Fruit fly (Drosophila melanogaster): Measurements from ENCODE around the gene Alg1.
A peak's percentile ranks its signal among the peaks of the same experiment; 100 is the strongest.

Alg1 gene

dm6 chr3R:17781371-17781770, 29.6 kb downstream of the Alg1 start (continued):
- TF ChIP-seq disco-r (GFP tag; optimal IDR thresholded peaks at IDR 0.05) (peak; percentile 74), CG9609 (GFP tag; optimal IDR thresholded peaks at IDR 0.05) (peak; percentile 68), CG15696 (tag; optimal IDR thresholded peaks at IDR 0.05) (peak; percentile 43), hb (GFP tag; IDR thresholded peaks at IDR 0.05; ENCODE audit: partially characterized antibody) (no peak), sens (GFP tag) (peak; percentile 97), Hr78 (GFP tag; optimal IDR thresholded peaks at IDR 0.05) (peak in 1 of 2 experiments; percentile 22), ato (GFP tag; IDR thresholded peaks at IDR 0.05; ENCODE audit: partially characterized antibody) (no peak), CG18262 (tag; optimal IDR thresholded peaks at IDR 0.05) (peak; percentile 87)

dm6 chr3R:17776952-17777407, 34.0 kb downstream of the Alg1 start:
- TF ChIP-seq CG17186 (GFP tag; optimal IDR thresholded peaks at IDR 0.05): no peak
- TF ChIP-seq tap (tag; optimal IDR thresholded peaks at IDR 0.05): no peak
- TF ChIP-seq abd-A (tag; optimal IDR thresholded peaks at IDR 0.05): no peak
- peak; percentile 9 for TF ChIP-seq Hsf (GFP tag; optimal IDR thresholded peaks at IDR 0.05)
- no peak for TF ChIP-seq Gsc (GFP tag; IDR thresholded peaks at IDR 0.05)
- no peak for TF ChIP-seq CG34422 (GFP tag; IDR thresholded peaks at IDR 0.05)
- TF ChIP-seq pan (optimal IDR thresholded peaks at IDR 0.05): no peak
- peak in 1 of 2 experiments; percentile 63 for TF ChIP-seq pan (GFP tag; optimal IDR thresholded peaks at IDR 0.05 in 1 of 2, IDR thresholded peaks at IDR 0.05 in 1 of 2)
- TF ChIP-seq vfl (GFP tag; optimal IDR thresholded peaks at IDR 0.05): no peak
- TF ChIP-seq CG15479 (GFP tag; optimal IDR thresholded peaks at IDR 0.05): no peak
- TF ChIP-seq Deaf1 (tag; optimal IDR thresholded peaks at IDR 0.05): no peak
- TF ChIP-seq Adf1 (GFP tag; IDR thresholded peaks at IDR 0.05): peak; percentile 88
- TF ChIP-seq luna (GFP tag; optimal IDR thresholded peaks at IDR 0.05): no peak
- TF ChIP-seq dpn (GFP tag; optimal IDR thresholded peaks at IDR 0.05): peak; percentile 44 to 54
- TF ChIP-seq mam (GFP tag; optimal IDR thresholded peaks at IDR 0.05): peak; percentile 36
- TF ChIP-seq bcd (GFP tag; optimal IDR thresholded peaks at IDR 0.05): peak; percentile 10
- 0 out of 2 replicates have a peak, but pooled peaks have one; percentile 12 for TF ChIP-seq esg (GFP tag; conservative IDR thresholded peaks at IDR 0.05)
- TF ChIP-seq slbo (GFP tag; IDR thresholded peaks at IDR 0.05): peak; percentile 48; the same call in 1 of the 2 replicates
- TF ChIP-seq Rfx (GFP tag; IDR thresholded peaks at IDR 0.05): peak; percentile 41; the same call in 1 of the 2 replicates
- no peak for TF ChIP-seq Ets97D (GFP tag; optimal IDR thresholded peaks at IDR 0.05)
- TF ChIP-seq sens (GFP tag): peak; percentile 33
- no peak for TF ChIP-seq pita (GFP tag; optimal IDR thresholded peaks at IDR 0.05)
- peak; percentile 40 for TF ChIP-seq Sox102F (GFP tag; optimal IDR thresholded peaks at IDR 0.05)
- no peak for TF ChIP-seq hth (optimal IDR thresholded peaks at IDR 0.05)
- TF ChIP-seq CG16779 (GFP tag; IDR thresholded peaks at IDR 0.05): no peak
- peak; percentile 29 for TF ChIP-seq CG7839 (tag; optimal IDR thresholded peaks at IDR 0.05)
- TF ChIP-seq CG18476 (GFP tag; optimal IDR thresholded peaks at IDR 0.05): peak; percentile 9
- no peak for TF ChIP-seq ato (GFP tag; IDR thresholded peaks at IDR 0.05; ENCODE audit: partially characterized antibody)
- peak; percentile 16 for TF ChIP-seq NK7.1 (GFP tag; optimal IDR thresholded peaks at IDR 0.05)
- no peak for TF ChIP-seq B-H2 (GFP tag; optimal IDR thresholded peaks at IDR 0.05)
- no peak for TF ChIP-seq CG18011 (GFP tag; optimal IDR thresholded peaks at IDR 0.05)
- no peak for TF ChIP-seq CHES-1-like (GFP tag; optimal IDR thresholded peaks at IDR 0.05)
- no peak for TF ChIP-seq MESR4 (GFP tag; optimal IDR thresholded peaks at IDR 0.05)
- peak; percentile 19 for TF ChIP-seq CG4282 (GFP tag; optimal IDR thresholded peaks at IDR 0.05)
- no peak for TF ChIP-seq gce (GFP tag; IDR thresholded peaks at IDR 0.05)
- peak; percentile 12 for TF ChIP-seq bab2 (GFP tag; optimal IDR thresholded peaks at IDR 0.05)
- TF ChIP-seq yki (optimal IDR thresholded peaks at IDR 0.05): no peak
- TF ChIP-seq sens-2 (GFP tag; IDR thresholded peaks at IDR 0.05): no peak
- TF ChIP-seq crol (GFP tag; IDR thresholded peaks at IDR 0.05): peak; percentile 35; the same call in 1 of the 2 replicates
- TF ChIP-seq pzg (GFP tag; optimal IDR thresholded peaks at IDR 0.05): peak; percentile 1
- TF ChIP-seq kay (GFP tag; optimal IDR thresholded peaks at IDR 0.05): no peak
- no peak for TF ChIP-seq CG32767 (GFP tag; IDR thresholded peaks at IDR 0.05)
- TF ChIP-seq CG12391 (tag; optimal IDR thresholded peaks at IDR 0.05): peak; percentile 1
- TF ChIP-seq crp (GFP tag; optimal IDR thresholded peaks at IDR 0.05): no peak
